Fruit fly (Drosophila melanogaster) whole organism, embryonic: ENCODE results near the gene Ptpmeg2.

Experiments
- Asciz ChIP-seq: fragments of 200-800 bp; sonication (Bioruptor generic); optimal IDR thresholded peaks from 2 replicates; lab custom pipeline; 2017; ENCODE audit warnings: missing biosample characterization, mild to moderate bottlenecking, missing genetic modification characterization, missing genetic modification reagents
- Atf3 ChIP-seq: fragments of 200-800 bp; sonication (Bioruptor generic); optimal IDR thresholded peaks from 3 replicates; lab custom pipeline; 2016; ENCODE audit warnings: missing biosample characterization, missing genetic modification characterization
- CG10147 ChIP-seq: fragments of 200-800 bp; sonication (Bioruptor generic); optimal IDR thresholded peaks from 2 replicates; lab custom pipeline; 2019; ENCODE audit warnings: missing biosample characterization, mild to moderate bottlenecking, missing genetic modification characterization, moderate library complexity
- CG10654 ChIP-seq: fragments of 200-800 bp; sonication (Bioruptor generic); optimal IDR thresholded peaks from 2 replicates; lab custom pipeline; 2016; ENCODE audit warnings: missing biosample characterization, missing genetic modification characterization
- CG11093 ChIP-seq: fragments of 200-800 bp; sonication (Bioruptor generic); IDR thresholded peaks from 3 replicates; pipeline ENCODE4 v1.3.6; 2022; ENCODE audit warnings: missing biosample characterization, missing genetic modification characterization
- CG11504 ChIP-seq: fragments of 200-800 bp; sonication (Bioruptor generic); optimal IDR thresholded peaks from 3 replicates; lab custom pipeline; 2019; ENCODE audit warnings: missing biosample characterization, mild to moderate bottlenecking, missing genetic modification characterization, moderate library complexity
- CG13287 ChIP-seq: fragments of 200-800 bp; sonication (Bioruptor generic); IDR thresholded peaks from 2 replicates; pipeline ENCODE4 v1.3.6; 2022; ENCODE audit warnings: missing biosample characterization, missing genetic modification characterization; ENCODE audit not compliant: partially characterized antibody
- CG14441 ChIP-seq: fragments of 200-800 bp; sonication (Bioruptor generic); IDR thresholded peaks from 2 replicates; pipeline ENCODE4 v1.3.6; 2022; ENCODE audit warnings: missing biosample characterization, missing genetic modification characterization
- CG15696 ChIP-seq: fragments of 200-800 bp; sonication (Bioruptor generic); optimal IDR thresholded peaks from 2 replicates; lab custom pipeline; 2019; ENCODE audit warnings: missing biosample characterization, mild to moderate bottlenecking, missing genetic modification characterization, moderate library complexity
- CG17568 ChIP-seq: fragments of 200-800 bp; sonication (Bioruptor generic); optimal IDR thresholded peaks from 2 replicates; lab custom pipeline; 2018; ENCODE audit warnings: missing biosample characterization, mild to moderate bottlenecking, missing genetic modification characterization, moderate library complexity
- CG30020 ChIP-seq: fragments of 200-800 bp; optimal IDR thresholded peaks from 2 replicates; lab custom pipeline; 2019; ENCODE audit warnings: missing biosample characterization, mild to moderate bottlenecking, missing genetic modification characterization, moderate library complexity
- CG30403 ChIP-seq: fragments of 200-800 bp; sonication (Bioruptor generic); optimal IDR thresholded peaks from 3 replicates; lab custom pipeline; 2016; ENCODE audit warnings: missing biosample characterization, missing genetic modification characterization
- CG31441 ChIP-seq: fragments of 200-800 bp; sonication (Bioruptor generic); IDR thresholded peaks from 2 replicates; pipeline ENCODE4 v1.3.6; 2022; ENCODE audit warnings: missing biosample characterization, missing genetic modification characterization
- CG32772 ChIP-seq: fragments of 200-800 bp; sonication (Bioruptor generic); IDR thresholded peaks from 2 replicates; pipeline ENCODE4 v1.3.6; 2022; ENCODE audit warnings: missing biosample characterization, missing genetic modification characterization
- CG42726 ChIP-seq: fragments of 200-800 bp; sonication (Bioruptor generic); IDR thresholded peaks from 2 replicates; pipeline ENCODE4 v1.3.6; 2022; ENCODE audit warnings: missing biosample characterization, missing genetic modification characterization; ENCODE audit not compliant: partially characterized antibody
- CG7271 ChIP-seq: fragments of 200-800 bp; sonication (Bioruptor generic); optimal IDR thresholded peaks from 2 replicates; lab custom pipeline; 2018; ENCODE audit warnings: missing biosample characterization, mild to moderate bottlenecking, missing genetic modification characterization, moderate library complexity
- CG7928 ChIP-seq: fragments of 200-800 bp; sonication (Bioruptor generic); optimal IDR thresholded peaks from 2 replicates; lab custom pipeline; 2017; ENCODE audit warnings: missing biosample characterization, mild to moderate bottlenecking, missing genetic modification characterization
- CG8388 ChIP-seq: fragments of 200-800 bp; sonication (Bioruptor generic); optimal IDR thresholded peaks from 2 replicates; lab custom pipeline; 2019; ENCODE audit warnings: missing biosample characterization, mild to moderate bottlenecking, missing genetic modification characterization, moderate library complexity
- Dp ChIP-seq: fragments of 200-800 bp; sonication (Bioruptor generic); optimal IDR thresholded peaks from 2 replicates; lab custom pipeline; 2018; ENCODE audit warnings: missing biosample characterization, mild to moderate bottlenecking, missing genetic modification characterization, moderate library complexity
- E2f2 ChIP-seq: fragments of 200-800 bp; sonication (Bioruptor generic); IDR thresholded peaks from 2 replicates; pipeline ENCODE4 v1.3.6; 2022; ENCODE audit warnings: missing biosample characterization, missing genetic modification characterization
- HHEX ChIP-seq: fragments of 200-800 bp; sonication (Bioruptor generic); optimal IDR thresholded peaks from 3 replicates; lab custom pipeline; 2017; ENCODE audit warnings: missing biosample characterization, mild to moderate bottlenecking, missing genetic modification characterization, missing genetic modification reagents
- Hand ChIP-seq: fragments of 200-800 bp; sonication (Bioruptor generic); optimal IDR thresholded peaks from 2 replicates; lab custom pipeline; 2017; ENCODE audit warnings: mild to moderate bottlenecking, missing biosample characterization, missing genetic modification reagents, missing genetic modification characterization
- Hr78 ChIP-seq, 2 experiments: fragments of 200-800 bp in 1 of 2; fragments of >200 bp in 1 of 2; sonication (Bioruptor generic) in 1 of 2; optimal IDR thresholded peaks; 2 replicates each; lab custom pipeline; 2017 to 2019; ENCODE audit warnings: missing biosample characterization in 2 of 2, missing genetic modification characterization in 2 of 2, mild to moderate bottlenecking in 1 of 2, moderate library complexity in 1 of 2
- Lim3 ChIP-seq: fragments of 200-800 bp; sonication (Bioruptor generic); IDR thresholded peaks from 2 replicates; pipeline ENCODE4 v1.3.6; 2022; ENCODE audit warnings: missing biosample characterization, missing genetic modification characterization
- MESR4 ChIP-seq: fragments of 200-800 bp; sonication (Bioruptor generic); optimal IDR thresholded peaks from 2 replicates; lab custom pipeline; 2018; ENCODE audit warnings: missing biosample characterization, mild to moderate bottlenecking, missing genetic modification characterization, moderate library complexity
- Scr ChIP-seq: fragments of 200-800 bp; sonication (Bioruptor generic); IDR thresholded peaks from 2 replicates; pipeline ENCODE4 v1.3.6; 2022; ENCODE audit warnings: missing biosample characterization, missing genetic modification characterization; ENCODE audit not compliant: partially characterized antibody
- Xbp1 ChIP-seq: fragments of 200-800 bp; sonication (Bioruptor generic); optimal IDR thresholded peaks from 3 replicates; lab custom pipeline; 2016; ENCODE audit warnings: missing biosample characterization, mild to moderate bottlenecking, missing genetic modification characterization
- chinmo ChIP-seq: fragments of 200-800 bp; sonication (Bioruptor generic); IDR thresholded peaks from 4 replicates; pipeline ENCODE4 v1.3.6; 2022; ENCODE audit warnings: missing biosample characterization, missing genetic modification characterization; ENCODE audit not compliant: partially characterized antibody
- disco-r ChIP-seq: fragments of 200-800 bp; sonication (Bioruptor generic); optimal IDR thresholded peaks from 2 replicates; lab custom pipeline; 2016; ENCODE audit warnings: missing biosample characterization, missing genetic modification characterization
- dmrt11E ChIP-seq: fragments of 200-800 bp; sonication (Bioruptor generic); optimal IDR thresholded peaks from 3 replicates; lab custom pipeline; 2018; ENCODE audit warnings: missing biosample characterization, mild to moderate bottlenecking, missing genetic modification characterization, moderate library complexity
- dysf ChIP-seq: fragments of 200-800 bp; sonication (Bioruptor generic); IDR thresholded peaks from 3 replicates; pipeline ENCODE4 v1.3.6; 2022; ENCODE audit warnings: missing biosample characterization, missing genetic modification characterization
- fd102C ChIP-seq: fragments of 200-800 bp; sonication (Bioruptor generic); optimal IDR thresholded peaks from 2 replicates; lab custom pipeline; 2018; ENCODE audit warnings: missing biosample characterization, mild to moderate bottlenecking, missing genetic modification characterization, moderate library complexity
- fd64A ChIP-seq: fragments of 200-800 bp; sonication (Bioruptor generic); optimal IDR thresholded peaks from 3 replicates; lab custom pipeline; 2018; ENCODE audit warnings: missing biosample characterization, mild to moderate bottlenecking, missing genetic modification characterization
- fd96Cb ChIP-seq: fragments of 200-800 bp; sonication (Bioruptor generic); optimal IDR thresholded peaks from 2 replicates; lab custom pipeline; 2018; ENCODE audit warnings: missing biosample characterization, mild to moderate bottlenecking, missing genetic modification characterization, moderate library complexity
- h ChIP-seq: fragments of >200 bp; optimal IDR thresholded peaks from 2 replicates; lab custom pipeline; 2017
- lov ChIP-seq, 2 experiments: fragments of 200-800 bp in 1 of 2; fragments of >200 bp in 1 of 2; sonication (Bioruptor generic) in 1 of 2; IDR thresholded peaks in 1 of 2; optimal IDR thresholded peaks in 1 of 2; 2 replicates in 1 of 2; 3 replicates in 1 of 2; pipeline versions ENCODE4 v1.3.6 to Lab custom; 2017 to 2022; ENCODE audit warnings: missing biosample characterization in 1 of 2, missing genetic modification characterization in 1 of 2
- maf-S ChIP-seq: fragments of 200-800 bp; sonication (Bioruptor generic); optimal IDR thresholded peaks from 2 replicates; lab custom pipeline; 2016; ENCODE audit warnings: missing biosample characterization, missing genetic modification characterization
- pan ChIP-seq, 4 experiments: fragments of >200 bp in 3 of 4; fragments of 200-800 bp in 1 of 4; sonication (Bioruptor generic) in 1 of 4; optimal IDR thresholded peaks in 3 of 4; IDR thresholded peaks in 1 of 4; 2 replicates each; pipeline versions ENCODE4 v1.3.6 to Lab custom; 2017 to 2022; ENCODE audit warnings: missing biosample characterization in 2 of 4, missing genetic modification characterization in 2 of 4, mixed read lengths in 1 of 4
- psq ChIP-seq: fragments of 200-800 bp; sonication (Bioruptor generic); optimal IDR thresholded peaks from 2 replicates; lab custom pipeline; 2017; ENCODE audit warnings: missing biosample characterization, missing genetic modification characterization
- sr ChIP-seq: fragments of 200-800 bp; sonication (Bioruptor generic); IDR thresholded peaks from 3 replicates; pipeline ENCODE4 v1.3.6; 2022; ENCODE audit warnings: missing biosample characterization, missing genetic modification characterization
- tgo ChIP-seq: fragments of 200-800 bp; sonication (Bioruptor generic); IDR thresholded peaks from 3 replicates; pipeline ENCODE4 v1.3.6; 2022; ENCODE audit warnings: missing biosample characterization, missing genetic modification characterization
- tio ChIP-seq: fragments of 200-800 bp; sonication (Bioruptor generic); optimal IDR thresholded peaks from 2 replicates; lab custom pipeline; 2017; ENCODE audit warnings: missing biosample characterization, missing genetic modification characterization, inconsistent platforms
- vnd ChIP-seq: fragments of 200-800 bp; sonication (Bioruptor generic); IDR thresholded peaks from 3 replicates; pipeline ENCODE4 v1.3.6; 2022; ENCODE audit warnings: missing biosample characterization, missing genetic modification characterization; ENCODE audit not compliant: partially characterized antibody
- zen ChIP-seq: fragments of 200-800 bp; sonication (Bioruptor generic); optimal IDR thresholded peaks from 3 replicates; lab custom pipeline; 2018; ENCODE audit warnings: missing biosample characterization, mild to moderate bottlenecking, missing genetic modification characterization, moderate library complexity
- zf30C ChIP-seq: fragments of 200-800 bp; sonication (Bioruptor generic); optimal IDR thresholded peaks from 3 replicates; lab custom pipeline; 2018; ENCODE audit warnings: missing biosample characterization, mild to moderate bottlenecking, missing genetic modification characterization

The Ptpmeg2 gene

dm6 chrX:9584104-9584947, 74.6 kb downstream of the Ptpmeg2 start (continued):
- TF ChIP-seq zen (tag; lab: Kevin White, UChicago) (no peak), dysf (GFP tag; lab: Robert Waterston, UW) (peak; percentile 73), tio (GFP tag; lab: Kevin White, UChicago) (no peak), Lim3 (GFP tag; lab: Robert Waterston, UW) (no peak), CG42726 (GFP tag; lab: Robert Waterston, UW) (no peak), fd96Cb (peak; percentile 22), CG7928 (GFP tag; lab: Kevin White, UChicago) (no peak), zf30C (peak; percentile 31), CG30403 (GFP tag; lab: Kevin White, UChicago) (no peak), CG11093 (GFP tag; lab: Robert Waterston, UW) (peak; percentile 21; the same call in 1 of the 3 replicates), Xbp1 (no peak), dmrt11E (tag; lab: Kevin White, UChicago) (peak; percentile 12), Hand (GFP tag; lab: Kevin White, UChicago) (peak; percentile 12), E2f2 (GFP tag; lab: Robert Waterston, UW) (no peak), fd102C (GFP tag; lab: Kevin White, UChicago) (no peak), Hr78 (GFP tag; optimal IDR thresholded peaks at IDR 0.05; lab: Kevin White, UChicago) (no peak), lov (optimal IDR thresholded peaks at IDR 0.05; lab: Kevin White, UChicago) (no peak), lov (GFP tag; IDR thresholded peaks at IDR 0.05; lab: Robert Waterston, UW) (no peak), CG8388 (GFP tag; lab: Kevin White, UChicago) (peak; percentile 31), CG15696 (no peak), chinmo (GFP tag; lab: Robert Waterston, UW) (peak; percentile 88), h (lab: Kevin White, UChicago) (no peak), disco-r (no peak), CG32772 (GFP tag; lab: Robert Waterston, UW) (0 out of 2 replicates have a peak, but pooled peaks have one; percentile 36)

dm6 chrX:9583440-9584103, 75.4 kb downstream of the Ptpmeg2 start:
- TF ChIP-seq CG14441 (GFP tag; lab: Robert Waterston, UW) (peak; percentile 93), CG7271 (tag; lab: Kevin White, UChicago) (peak; percentile 61), CG10654 (GFP tag; lab: Kevin White, UChicago) (peak; percentile 82), CG13287 (GFP tag; lab: Robert Waterston, UW) (no peak), Asciz (GFP tag; lab: Kevin White, UChicago) (peak; percentile 94), CG11504 (tag; lab: Kevin White, UChicago) (peak; percentile 95), vnd (GFP tag; lab: Robert Waterston, UW) (no peak), tgo (GFP tag; lab: Robert Waterston, UW) (peak; percentile 94), pan (optimal IDR thresholded peaks at IDR 0.05; lab: Kevin White, UChicago) (no peak), pan (GFP tag; optimal IDR thresholded peaks at IDR 0.05 in 1 of 2, IDR thresholded peaks at IDR 0.05 in 1 of 2) (peak in 1 of 2 experiments; percentile 93), MESR4 (GFP tag; lab: Kevin White, UChicago) (peak; percentile 31), psq (GFP tag; lab: Kevin White, UChicago) (peak; percentile 74), HHEX (GFP tag; lab: Kevin White, UChicago) (peak; percentile 96), CG10147 (peak; percentile 94), sr (peak; percentile 64; the same call in 2 of the 3 replicates), Dp (peak; percentile 4), Atf3 (peak; percentile 35), CG30020 (tag; lab: Kevin White, UChicago) (peak; percentile 71), Scr (GFP tag; lab: Robert Waterston, UW) (no peak), fd64A (peak; percentile 84), maf-S (GFP tag; lab: Kevin White, UChicago) (peak; percentile 54), CG17568 (GFP tag; lab: Kevin White, UChicago) (peak; percentile 87), CG31441 (GFP tag; lab: Robert Waterston, UW) (peak; percentile 93)
